Fruit fly (Drosophila melanogaster) whole organism, embryonic: ENCODE data around the gene CG18171.

Experiments used
- Aef1 ChIP-seq: fragments of 200-800 bp; sonication (Bioruptor generic); IDR thresholded peaks from 3 replicates; pipeline ENCODE4 v1.3.6; 2022; ENCODE audit warnings: missing biosample characterization, missing genetic modification characterization
- Antp ChIP-seq: fragments of 200-800 bp; sonication (Bioruptor generic); optimal IDR thresholded peaks from 3 replicates; lab custom pipeline; 2016; ENCODE audit warnings: missing biosample characterization, missing genetic modification characterization
- CG10462 ChIP-seq: fragments of 200-800 bp; sonication (Bioruptor generic); optimal IDR thresholded peaks from 2 replicates; lab custom pipeline; 2016; ENCODE audit warnings: missing biosample characterization, missing genetic modification characterization
- CG11560 ChIP-seq: fragments of 200-800 bp; sonication (Bioruptor generic); IDR thresholded peaks from 3 replicates; pipeline ENCODE4 v1.3.6; 2022; ENCODE audit warnings: missing biosample characterization, missing genetic modification characterization
- CG12071 ChIP-seq: fragments of 200-800 bp; sonication (Bioruptor generic); optimal IDR thresholded peaks from 3 replicates; lab custom pipeline; 2018; ENCODE audit warnings: missing biosample characterization, mild to moderate bottlenecking, missing genetic modification characterization
- CG12155 ChIP-seq: fragments of 200-800 bp; sonication (Bioruptor generic); optimal IDR thresholded peaks from 3 replicates; lab custom pipeline; 2016; ENCODE audit warnings: missing biosample characterization, missing genetic modification characterization
- CG13123 ChIP-seq: fragments of 200-800 bp; sonication (Bioruptor generic); optimal IDR thresholded peaks from 2 replicates; lab custom pipeline; 2016; ENCODE audit warnings: missing biosample characterization, missing genetic modification characterization
- CG13296 ChIP-seq: fragments of 200-800 bp; sonication (Bioruptor generic); optimal IDR thresholded peaks from 3 replicates; lab custom pipeline; 2018; ENCODE audit warnings: missing biosample characterization, mild to moderate bottlenecking, missing genetic modification characterization
- CG13894 ChIP-seq: fragments of 200-800 bp; sonication (Bioruptor generic); optimal IDR thresholded peaks from 3 replicates; lab custom pipeline; 2018; ENCODE audit warnings: missing biosample characterization, mild to moderate bottlenecking, missing genetic modification characterization, moderate library complexity
- CG2129 ChIP-seq: fragments of 200-800 bp; sonication (Bioruptor generic); IDR thresholded peaks from 2 replicates; pipeline ENCODE4 v1.3.6; 2022; ENCODE audit warnings: missing biosample characterization, missing genetic modification characterization; ENCODE audit not compliant: partially characterized antibody
- CG30403 ChIP-seq: fragments of 200-800 bp; sonication (Bioruptor generic); optimal IDR thresholded peaks from 3 replicates; lab custom pipeline; 2016; ENCODE audit warnings: missing biosample characterization, missing genetic modification characterization
- CG3281 ChIP-seq: fragments of 200-800 bp; sonication (Bioruptor generic); optimal IDR thresholded peaks from 3 replicates; lab custom pipeline; 2017; ENCODE audit warnings: missing biosample characterization, mild to moderate bottlenecking, missing genetic modification characterization
- CG33557 ChIP-seq: fragments of 200-800 bp; sonication (Bioruptor generic); optimal IDR thresholded peaks from 2 replicates; lab custom pipeline; 2019; ENCODE audit warnings: missing biosample characterization, mild to moderate bottlenecking, missing genetic modification characterization, moderate library complexity
- CG3838 ChIP-seq: fragments of 200-800 bp; sonication (Bioruptor generic); optimal IDR thresholded peaks from 3 replicates; lab custom pipeline; 2016; ENCODE audit warnings: missing biosample characterization, missing genetic modification characterization
- CG6272 ChIP-seq: fragments of 200-800 bp; sonication (Bioruptor generic); IDR thresholded peaks from 2 replicates; pipeline ENCODE4 v1.3.6; 2022; ENCODE audit warnings: missing biosample characterization, missing genetic modification characterization
- CG7271 ChIP-seq: fragments of 200-800 bp; sonication (Bioruptor generic); optimal IDR thresholded peaks from 2 replicates; lab custom pipeline; 2018; ENCODE audit warnings: missing biosample characterization, mild to moderate bottlenecking, missing genetic modification characterization, moderate library complexity
- CG8924 ChIP-seq: fragments of 200-800 bp; optimal IDR thresholded peaks from 3 replicates; lab custom pipeline; 2019; ENCODE audit warnings: missing biosample characterization, mild to moderate bottlenecking, missing genetic modification characterization, moderate library complexity
- CG8944 ChIP-seq: fragments of 200-800 bp; sonication (Bioruptor generic); optimal IDR thresholded peaks from 3 replicates; lab custom pipeline; 2016; ENCODE audit warnings: missing biosample characterization, missing genetic modification characterization
- CG9437 ChIP-seq: fragments of 200-800 bp; sonication (Bioruptor generic); optimal IDR thresholded peaks from 2 replicates; lab custom pipeline; 2018; ENCODE audit warnings: missing biosample characterization, mild to moderate bottlenecking, missing genetic modification characterization
- CG9876 ChIP-seq: fragments of 200-800 bp; sonication (Bioruptor generic); optimal IDR thresholded peaks from 2 replicates; lab custom pipeline; 2016; ENCODE audit warnings: missing biosample characterization, missing genetic modification characterization
- Chrac-16 ChIP-seq: fragments of 200-800 bp; sonication (Bioruptor generic); optimal IDR thresholded peaks from 3 replicates; lab custom pipeline; 2016; ENCODE audit warnings: missing biosample characterization, missing genetic modification characterization
- Doc2 ChIP-seq: fragments of 200-800 bp; sonication (Bioruptor generic); IDR thresholded peaks from 2 replicates; pipeline ENCODE4 v1.3.6; 2022; ENCODE audit warnings: missing biosample characterization, missing genetic modification characterization
- Ets65A ChIP-seq: fragments of 200-800 bp; sonication (Bioruptor generic); peaks from one replicate; lab custom pipeline; 2016; ENCODE audit warnings: missing biosample characterization, missing genetic modification characterization
- HHEX ChIP-seq: fragments of 200-800 bp; sonication (Bioruptor generic); optimal IDR thresholded peaks from 3 replicates; lab custom pipeline; 2017; ENCODE audit warnings: missing biosample characterization, mild to moderate bottlenecking, missing genetic modification characterization, missing genetic modification reagents
- HLH3B ChIP-seq: fragments of 200-800 bp; sonication (Bioruptor generic); IDR thresholded peaks from 2 replicates; pipeline ENCODE4 v1.3.6; 2022; ENCODE audit warnings: missing biosample characterization, missing genetic modification characterization
- Max ChIP-seq: fragments of 200-800 bp; sonication (Bioruptor generic); optimal IDR thresholded peaks from 2 replicates; lab custom pipeline; 2016; ENCODE audit warnings: missing biosample characterization, mild to moderate bottlenecking, missing genetic modification characterization
- Mrtf ChIP-seq: fragments of 200-800 bp; sonication (Bioruptor generic); IDR thresholded peaks from 3 replicates; pipeline ENCODE4 v1.3.6; 2022; ENCODE audit warnings: missing biosample characterization, missing genetic modification characterization
- Optix ChIP-seq: fragments of 200-800 bp; sonication (Bioruptor generic); IDR thresholded peaks from 3 replicates; pipeline ENCODE4 v1.3.6; 2022; ENCODE audit warnings: missing biosample characterization, missing genetic modification characterization
- Pdp1 ChIP-seq, 2 experiments: fragments of 200-800 bp; sonication (Bioruptor generic); optimal IDR thresholded peaks; 3 replicates each; lab custom pipeline; 2016; ENCODE audit warnings: missing biosample characterization in 2 of 2, missing genetic modification characterization in 2 of 2, mild to moderate bottlenecking in 1 of 2, moderate library complexity in 1 of 2
- Spps ChIP-seq: fragments of 200-800 bp; sonication (Bioruptor generic); optimal IDR thresholded peaks from 2 replicates; lab custom pipeline; 2018; ENCODE audit warnings: missing biosample characterization, mild to moderate bottlenecking, missing genetic modification characterization
- ab ChIP-seq: fragments of 200-800 bp; sonication (Bioruptor generic); optimal IDR thresholded peaks from 2 replicates; lab custom pipeline; 2016; ENCODE audit warnings: missing biosample characterization, missing genetic modification characterization
- ara ChIP-seq: fragments of 200-800 bp; sonication (Bioruptor generic); IDR thresholded peaks from 2 replicates; pipeline ENCODE4 v1.3.6; 2022; ENCODE audit warnings: missing biosample characterization, missing genetic modification characterization
- esg ChIP-seq: fragments of 200-800 bp; sonication (Bioruptor generic); conservative IDR thresholded peaks from 2 replicates; pipeline ENCODE4 v1.3.6; 2022; ENCODE audit warnings: missing biosample characterization, missing genetic modification characterization
- gro ChIP-seq: fragments of 200-800 bp; sonication (Bioruptor generic); optimal IDR thresholded peaks from 2 replicates; lab custom pipeline; 2016; ENCODE audit warnings: missing biosample characterization, missing genetic modification characterization
- ham ChIP-seq: fragments of 200-800 bp; sonication (Bioruptor generic); IDR thresholded peaks from 2 replicates; pipeline ENCODE4 v1.3.6; 2022; ENCODE audit warnings: missing biosample characterization, missing genetic modification characterization
- insv ChIP-seq, 2 experiments: fragments of 200-800 bp; sonication (Bioruptor generic); optimal IDR thresholded peaks; 3 replicates each; lab custom pipeline; 2016 to 2018; ENCODE audit warnings: missing biosample characterization in 2 of 2, missing genetic modification characterization in 2 of 2
- inv ChIP-seq: fragments of 200-800 bp; sonication (Bioruptor generic); IDR thresholded peaks from 2 replicates; pipeline ENCODE4 v1.3.6; 2022; ENCODE audit warnings: missing biosample characterization, missing genetic modification characterization; ENCODE audit not compliant: partially characterized antibody
- jigr1 ChIP-seq: fragments of 200-800 bp; sonication (Bioruptor generic); IDR thresholded peaks from 3 replicates; pipeline ENCODE4 v1.3.6; 2022; ENCODE audit warnings: missing biosample characterization, missing genetic modification characterization
- kni ChIP-seq: fragments of 200-800 bp; sonication (Bioruptor generic); optimal IDR thresholded peaks from 3 replicates; lab custom pipeline; 2017; ENCODE audit warnings: mild to moderate bottlenecking, missing biosample characterization, missing genetic modification reagents, missing genetic modification characterization
- nmo ChIP-seq: fragments of 200-800 bp; sonication (Bioruptor generic); optimal IDR thresholded peaks from 2 replicates; lab custom pipeline; 2018; ENCODE audit warnings: missing biosample characterization, mild to moderate bottlenecking, missing genetic modification characterization, moderate library complexity
- odd ChIP-seq: fragments of 200-800 bp; sonication (Bioruptor generic); optimal IDR thresholded peaks from 2 replicates; lab custom pipeline; 2017; ENCODE audit warnings: missing biosample characterization, mild to moderate bottlenecking, missing genetic modification characterization
- onecut ChIP-seq: fragments of 200-800 bp; sonication (Bioruptor generic); IDR thresholded peaks from 2 replicates; pipeline ENCODE4 v1.3.6; 2022; ENCODE audit warnings: missing biosample characterization, missing genetic modification characterization
- peb ChIP-seq: fragments of 200-800 bp; sonication (Bioruptor generic); IDR thresholded peaks from 2 replicates; pipeline ENCODE4 v1.3.6; 2022; ENCODE audit warnings: missing biosample characterization, missing genetic modification characterization
- pfk ChIP-seq: fragments of 200-800 bp; sonication (Bioruptor generic); optimal IDR thresholded peaks from 2 replicates; lab custom pipeline; 2018; ENCODE audit warnings: missing biosample characterization, mild to moderate bottlenecking, missing genetic modification characterization, moderate library complexity
- phol ChIP-seq: fragments of 200-800 bp; sonication (Bioruptor generic); optimal IDR thresholded peaks from 3 replicates; lab custom pipeline; 2018; ENCODE audit warnings: missing biosample characterization, mild to moderate bottlenecking, missing genetic modification characterization, moderate library complexity
- stc ChIP-seq: fragments of 200-800 bp; sonication (Bioruptor generic); IDR thresholded peaks from 2 replicates; pipeline ENCODE4 v1.3.6; 2022; ENCODE audit warnings: missing biosample characterization, missing genetic modification characterization
- trh ChIP-seq: fragments of 200-800 bp; sonication (Bioruptor generic); optimal IDR thresholded peaks from 2 replicates; lab custom pipeline; 2016; ENCODE audit warnings: missing biosample characterization, missing genetic modification characterization
- unpg ChIP-seq: fragments of 200-800 bp; sonication (Bioruptor generic); optimal IDR thresholded peaks from 3 replicates; lab custom pipeline; 2018; ENCODE audit warnings: missing biosample characterization, mild to moderate bottlenecking, missing genetic modification characterization, moderate library complexity
- zf30C ChIP-seq: fragments of 200-800 bp; sonication (Bioruptor generic); optimal IDR thresholded peaks from 3 replicates; lab custom pipeline; 2018; ENCODE audit warnings: missing biosample characterization, mild to moderate bottlenecking, missing genetic modification characterization

Gene CG18171

dm6 chr3L:1740129-1740975, 17.4 kb upstream of the CG18171 start:
- TF ChIP-seq Max (GFP tag; lab: Kevin White, UChicago) (no peak), CG9437 (GFP tag; lab: Kevin White, UChicago) (peak; percentile 15), Mrtf (peak; percentile 70; the same call in 2 of the 3 replicates), jigr1 (GFP tag; lab: Robert Waterston, UW) (peak; percentile 47; the same call in 2 of the 3 replicates), HHEX (GFP tag; lab: Kevin White, UChicago) (peak; percentile 37), esg (GFP tag; lab: Robert Waterston, UW) (peak; percentile 75), stc (peak; percentile 70), pfk (GFP tag; lab: Kevin White, UChicago) (no peak), kni (GFP tag; lab: Kevin White, UChicago) (no peak), nmo (GFP tag; lab: Kevin White, UChicago) (peak; percentile 66), CG9876 (GFP tag; lab: Kevin White, UChicago) (peak; percentile 41), CG3281 (GFP tag; lab: Kevin White, UChicago) (no peak), CG10462 (peak; percentile 0), CG33557 (GFP tag; lab: Kevin White, UChicago) (no peak), zf30C (GFP tag; lab: Kevin White, UChicago) (no peak), Doc2 (peak; percentile 16; the same call in 1 of the 2 replicates), insv (GFP tag; optimal IDR thresholded peaks at IDR 0.05; lab: Kevin White, UChicago) (no peak), CG12155 (GFP tag; lab: Kevin White, UChicago) (peak; percentile 56), CG12071 (no peak), Optix (GFP tag; lab: Robert Waterston, UW) (peak; percentile 70), CG6272 (GFP tag; lab: Robert Waterston, UW) (peak; percentile 69), phol (tag; lab: Kevin White, UChicago) (no peak), Ets65A (GFP tag; lab: Kevin White, UChicago) (peak; percentile 94), gro (GFP tag; lab: Kevin White, UChicago) (no peak), Pdp1 (GFP tag; optimal IDR thresholded peaks at IDR 0.05; lab: Kevin White, UChicago) (peak; percentile 6 to 78), CG7271 (tag; lab: Kevin White, UChicago) (no peak), CG13123 (peak; percentile 22), ara (no peak), peb (GFP tag; lab: Robert Waterston, UW) (peak; percentile 48; the same call in 1 of the 2 replicates), odd (peak; percentile 35), CG8944 (GFP tag; lab: Kevin White, UChicago) (peak; percentile 53), Aef1 (peak; percentile 73), CG11560 (peak; percentile 45; the same call in 1 of the 3 replicates), CG13296 (GFP tag; lab: Kevin White, UChicago) (peak; percentile 46), Antp (GFP tag; lab: Kevin White, UChicago) (peak; percentile 57), HLH3B (GFP tag; lab: Robert Waterston, UW) (peak; percentile 50; the same call in 1 of the 2 replicates), Chrac-16 (GFP tag; lab: Kevin White, UChicago) (peak; percentile 37), ab (GFP tag; lab: Kevin White, UChicago) (peak; percentile 26), unpg (peak; percentile 64), CG2129 (GFP tag; lab: Robert Waterston, UW) (no peak), onecut (GFP tag; lab: Robert Waterston, UW) (peak; percentile 31; the same call in 1 of the 2 replicates), CG3838 (GFP tag; lab: Kevin White, UChicago) (no peak), CG8924 (peak; percentile 61), trh (peak; percentile 57), ham (no peak), inv (GFP tag; lab: Robert Waterston, UW) (no peak), CG30403 (peak; percentile 67), Spps (tag; lab: Kevin White, UChicago) (no peak), CG13894 (tag; lab: Kevin White, UChicago) (no peak)
